Fruit fly (Drosophila melanogaster) whole organism, prepupa: ENCODE results near the gene CG33631.

Experiments
- OdsH ChIP-seq: fragments of 200-800 bp; sonication (Bioruptor generic); optimal IDR thresholded peaks from 3 replicates; lab custom pipeline; 2016; ENCODE audit warnings: missing biosample characterization, missing genetic modification characterization
- dac ChIP-seq: fragments of 200-800 bp; sonication (Bioruptor generic); optimal IDR thresholded peaks from 2 replicates; lab custom pipeline; 2017; ENCODE audit warnings: missing biosample characterization, mild to moderate bottlenecking, missing genetic modification characterization
- lz ChIP-seq: fragments of 200-800 bp; sonication (Bioruptor generic); optimal IDR thresholded peaks from 3 replicates; lab custom pipeline; 2016; ENCODE audit warnings: missing biosample characterization, missing genetic modification characterization
- topi ChIP-seq: fragments of 200-800 bp; sonication (Bioruptor generic); optimal IDR thresholded peaks from 3 replicates; lab custom pipeline; 2016; ENCODE audit warnings: missing biosample characterization, missing genetic modification characterization

DNA sequence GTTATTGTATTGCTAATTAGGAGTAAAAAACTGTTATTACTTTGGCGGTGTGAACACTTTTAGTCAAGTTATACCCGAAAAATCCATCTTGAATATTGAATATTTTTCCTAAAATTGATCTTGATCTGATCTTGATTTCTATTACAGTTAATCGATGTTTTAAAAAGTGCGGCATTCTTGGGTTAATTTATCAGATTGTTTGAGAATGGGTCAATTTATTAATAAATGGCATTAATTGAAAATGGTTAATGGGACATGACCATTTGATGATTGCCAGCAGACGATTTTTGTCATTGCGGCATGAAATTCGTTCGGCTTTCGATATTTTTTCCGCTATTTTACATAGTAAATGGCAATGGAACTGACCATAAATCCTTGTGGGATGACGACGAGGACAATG is at the start of gene CG33631:
- TF ChIP-seq dac (GFP tag; lab: Kevin White, UChicago) = no peak
- no peak for TF ChIP-seq topi (GFP tag; lab: Kevin White, UChicago)
- no peak for TF ChIP-seq lz (GFP tag; lab: Kevin White, UChicago)
- no peak for TF ChIP-seq OdsH
